Fruit fly (Drosophila melanogaster): ENCODE measurements around the gene nkd.
A peak's percentile ranks its signal among the peaks of the same experiment; 100 is the strongest.

The nkd gene

dm6 chr3L:19045299-19046025, at the start of gene nkd (continued):
- TF ChIP-seq CG7357 (GFP tag; IDR thresholded peaks at IDR 0.05) = peak; percentile 65; the same call in 1 of the 3 replicates
- TF ChIP-seq CG13624 (GFP tag; optimal IDR thresholded peaks at IDR 0.05) = peak; percentile 67
- TF ChIP-seq ap (GFP tag; IDR thresholded peaks at IDR 0.05) = peak; percentile 88
- peak; percentile 91 for TF ChIP-seq zfh1 (GFP tag; IDR thresholded peaks at IDR 0.05)
- peak; percentile 96 for TF ChIP-seq CG2199 (GFP tag; IDR thresholded peaks at IDR 0.05)
- peak; percentile 94 for TF ChIP-seq PHDP (tag; optimal IDR thresholded peaks at IDR 0.05)
- TF ChIP-seq sd (tag; optimal IDR thresholded peaks at IDR 0.05) = peak; percentile 56
- peak; percentile 92 for TF ChIP-seq H2.0 (GFP tag; IDR thresholded peaks at IDR 0.05)
- TF ChIP-seq CG7963 (GFP tag; IDR thresholded peaks at IDR 0.05; ENCODE audit: partially characterized antibody) = no peak
- TF ChIP-seq Med (GFP tag) = peak; percentile 92
- TF ChIP-seq CG8924 (tag; optimal IDR thresholded peaks at IDR 0.05) = peak; percentile 92
- peak; percentile 19 for TF ChIP-seq Elba2 (GFP tag; optimal IDR thresholded peaks at IDR 0.05)
- TF ChIP-seq CG10979 (tag; optimal IDR thresholded peaks at IDR 0.05) = peak; percentile 93
- TF ChIP-seq CG31224 (GFP tag; IDR thresholded peaks at IDR 0.05) = peak; percentile 71
- TF ChIP-seq sr (GFP tag; IDR thresholded peaks at IDR 0.05) = peak; percentile 54; the same call in 2 of the 3 replicates
- peak; percentile 5 for TF ChIP-seq NC2β (GFP tag; optimal IDR thresholded peaks at IDR 0.05)
- peak; percentile 50 for TF ChIP-seq Dip3 (GFP tag; optimal IDR thresholded peaks at IDR 0.05)
- peak; percentile 34 for TF ChIP-seq CG9609 (GFP tag; optimal IDR thresholded peaks at IDR 0.05)
- peak; percentile 86 for TF ChIP-seq CG1024 (GFP tag; IDR thresholded peaks at IDR 0.05)
- TF ChIP-seq Fer3 (tag; optimal IDR thresholded peaks at IDR 0.05) = peak; percentile 93
- TF ChIP-seq grau (tag; optimal IDR thresholded peaks at IDR 0.05) = peak; percentile 90
- peak; percentile 76 for TF ChIP-seq grn (GFP tag; optimal IDR thresholded peaks at IDR 0.05)
- TF ChIP-seq mld (GFP tag; IDR thresholded peaks at IDR 0.05; ENCODE audit: partially characterized antibody) = 0 out of 3 replicates have a peak, but pooled peaks have one; percentile 20
- TF ChIP-seq Ravus (GFP tag; IDR thresholded peaks at IDR 0.05) = peak; percentile 51; the same call in 1 of the 2 replicates
- TF ChIP-seq CG7556 (GFP tag; optimal IDR thresholded peaks at IDR 0.05) = peak; percentile 89
- peak; percentile 82 for TF ChIP-seq dimm (GFP tag; IDR thresholded peaks at IDR 0.05)
- peak; percentile 82 for TF ChIP-seq CG4424 (GFP tag; optimal IDR thresholded peaks at IDR 0.05)
- peak; percentile 35 for TF ChIP-seq HLH54F (GFP tag; optimal IDR thresholded peaks at IDR 0.05)
- peak; percentile 66; the same call in 1 of the 3 replicates for TF ChIP-seq CG6791 (GFP tag; IDR thresholded peaks at IDR 0.05; ENCODE audit: partially characterized antibody)
- TF ChIP-seq sens (GFP tag) = peak; percentile 94
- TF ChIP-seq CG34376 (GFP tag; optimal IDR thresholded peaks at IDR 0.05) = peak; percentile 72
- TF ChIP-seq CG16863 (GFP tag; optimal IDR thresholded peaks at IDR 0.05) = peak; percentile 73
- no peak for TF ChIP-seq crp (GFP tag; optimal IDR thresholded peaks at IDR 0.05)
- TF ChIP-seq luna (GFP tag; optimal IDR thresholded peaks at IDR 0.05) = no peak
- peak; percentile 61 for TF ChIP-seq CG12744 (GFP tag; optimal IDR thresholded peaks at IDR 0.05)
- TF ChIP-seq Usf (GFP tag; optimal IDR thresholded peaks at IDR 0.05) = peak; percentile 34
- peak; percentile 29; the same call in 1 of the 2 replicates for TF ChIP-seq Oaz (GFP tag; IDR thresholded peaks at IDR 0.05)
- no peak for TF ChIP-seq disco-r (GFP tag; optimal IDR thresholded peaks at IDR 0.05)
- TF ChIP-seq CG4730 (GFP tag; IDR thresholded peaks at IDR 0.05) = peak; percentile 86
- TF ChIP-seq pan (optimal IDR thresholded peaks at IDR 0.05) = peak in 1 of 2 experiments; percentile 23
- TF ChIP-seq pan (GFP tag; optimal IDR thresholded peaks at IDR 0.05 in 1 of 2, IDR thresholded peaks at IDR 0.05 in 1 of 2) = peak in 1 of 2 experiments; percentile 95
- peak; percentile 59 for TF ChIP-seq gcm2 (GFP tag; optimal IDR thresholded peaks at IDR 0.05)
- peak; percentile 37 for TF ChIP-seq crc (GFP tag; optimal IDR thresholded peaks at IDR 0.05)
- peak; percentile 80 for TF ChIP-seq cwo (GFP tag; optimal IDR thresholded peaks at IDR 0.05)
- TF ChIP-seq HmgZ (tag; optimal IDR thresholded peaks at IDR 0.05) = peak; percentile 84
- TF ChIP-seq CG15696 (tag; optimal IDR thresholded peaks at IDR 0.05) = peak; percentile 85
- no peak for TF ChIP-seq CG10274 (GFP tag; optimal IDR thresholded peaks at IDR 0.05)
- TF ChIP-seq CG14014 (GFP tag; IDR thresholded peaks at IDR 0.05) = peak; percentile 95
- TF ChIP-seq HLH3B (GFP tag; IDR thresholded peaks at IDR 0.05) = peak; percentile 93
- peak; percentile 93 for TF ChIP-seq CG8388 (GFP tag; optimal IDR thresholded peaks at IDR 0.05)
